Worm (Caenorhabditis elegans) whole organism, L1 larva: Measurements from ENCODE around the gene T07E3.2.

Experiments
- C04F5.9 ChIP-seq: sonication (generic microtip); optimal IDR thresholded peaks from 2 replicates; lab custom pipeline; 2016; ENCODE audit warnings: missing genetic modification characterization, missing compliant biosample characterization
- C16A3.4 ChIP-seq: fragments of 150-350 bp; optimal IDR thresholded peaks from 2 replicates; lab custom pipeline; 2014; ENCODE audit warnings: missing biosample characterization, missing genetic modification characterization
- Y116A8C.19 ChIP-seq: sonication (generic microtip); optimal IDR thresholded peaks from 2 replicates; lab custom pipeline; 2016; ENCODE audit warnings: missing compliant biosample characterization, missing genetic modification characterization, borderline replicate concordance
- aly-2 ChIP-seq: fragments of 150-350 bp; optimal IDR thresholded peaks from 2 replicates; lab custom pipeline; 2014; ENCODE audit warnings: missing biosample characterization, missing genetic modification characterization
- blmp-1 ChIP-seq: fragments of 150-350 bp; optimal IDR thresholded peaks from 2 replicates; lab custom pipeline; 2014; ENCODE audit warnings: missing biosample characterization, missing genetic modification characterization
- dpl-1 ChIP-seq, 3 experiments: fragments of 150-350 bp in 2 of 3; sonication (generic microtip) in 1 of 3; optimal IDR thresholded peaks; 2 replicates each; lab custom pipeline; 2014 to 2017; ENCODE audit warnings: missing biosample characterization in 3 of 3, missing genetic modification characterization in 3 of 3, missing genetic modification reagents in 3 of 3
- dsc-1 ChIP-seq: sonication (generic microtip); optimal IDR thresholded peaks from 2 replicates; lab custom pipeline; 2016; ENCODE audit warnings: mild to moderate bottlenecking, missing genetic modification characterization, missing compliant biosample characterization
- efl-1 ChIP-seq, 4 experiments: fragments of 150-350 bp; optimal IDR thresholded peaks in 3 of 4; peaks in 1 of 4; 1 replicate in 1 of 4; 2 replicates in 3 of 4; lab custom pipeline; 2014; ENCODE audit warnings: missing biosample characterization in 2 of 4, missing genetic modification characterization in 2 of 4, missing genetic modification reagents in 2 of 4
- egl-13 ChIP-seq: sonication (generic microtip); optimal IDR thresholded peaks from 2 replicates; lab custom pipeline; 2016; ENCODE audit warnings: missing genotype, missing genetic modification reagents, missing genetic modification characterization, missing compliant biosample characterization
- elt-2 ChIP-seq: sonication (generic microtip); optimal IDR thresholded peaks from 2 replicates; lab custom pipeline; 2016; ENCODE audit warnings: missing genetic modification characterization, mild to moderate bottlenecking, inconsistent platforms, missing compliant biosample characterization, missing genetic modification reagents
- elt-3 ChIP-seq, 6 experiments: fragments of 150-350 bp in 1 of 6; sonication (generic microtip); optimal IDR thresholded peaks; 2 replicates each; lab custom pipeline; 2017 to 2018; ENCODE audit warnings: missing biosample characterization in 6 of 6, missing genetic modification characterization in 6 of 6, inconsistent platforms in 1 of 6
- fkh-4 ChIP-seq: sonication (generic microtip); optimal IDR thresholded peaks from 2 replicates; lab custom pipeline; 2016; ENCODE audit warnings: missing compliant biosample characterization, missing genetic modification characterization, borderline replicate concordance
- fkh-8 ChIP-seq: sonication (generic microtip); optimal IDR thresholded peaks from 2 replicates; lab custom pipeline; 2016; ENCODE audit warnings: mild to moderate bottlenecking, missing genetic modification characterization, missing compliant biosample characterization
- hlh-17 ChIP-seq: fragments of 200-800 bp; sonication (Bioruptor generic); optimal IDR thresholded peaks from 2 replicates; lab custom pipeline; 2018; ENCODE audit warnings: missing genetic modification characterization, mild to moderate bottlenecking, missing compliant biosample characterization, moderate library complexity, borderline replicate concordance
- hpl-2 ChIP-seq: fragments of 150-350 bp; optimal IDR thresholded peaks from 2 replicates; lab custom pipeline; 2014; ENCODE audit warnings: missing biosample characterization, missing genetic modification reagents, missing genetic modification characterization
- irx-1 ChIP-seq: sonication (generic microtip); optimal IDR thresholded peaks from 2 replicates; lab custom pipeline; 2016; ENCODE audit warnings: missing genetic modification characterization, missing compliant biosample characterization
- isw-1 ChIP-seq: fragments of 200-800 bp; sonication (Bioruptor generic); IDR thresholded peaks from 2 replicates; pipeline ENCODE4 v1.3.6; 2022; ENCODE audit warnings: missing genetic modification characterization, missing compliant biosample characterization
- jun-1 ChIP-seq: fragments of 150-350 bp; optimal IDR thresholded peaks from 2 replicates; lab custom pipeline; 2014; ENCODE audit warnings: missing biosample characterization, missing genetic modification reagents, missing genetic modification characterization
- lin-15B ChIP-seq: fragments of 150-350 bp; sonication (generic microtip); optimal IDR thresholded peaks from 3 replicates; lab custom pipeline; 2014; ENCODE audit warnings: missing biosample characterization, missing genetic modification characterization
- lin-35 ChIP-seq, 2 experiments: fragments of 150-350 bp; optimal IDR thresholded peaks; 2 replicates each; lab custom pipeline; 2014; ENCODE audit warnings: missing biosample characterization in 2 of 2, missing genetic modification characterization in 2 of 2, missing genetic modification reagents in 2 of 2
- lin-39 ChIP-seq: fragments of 150-350 bp; optimal IDR thresholded peaks from 2 replicates; lab custom pipeline; 2014; ENCODE audit warnings: missing biosample characterization, missing genetic modification reagents, missing genetic modification characterization
- lir-3 ChIP-seq: sonication (generic microtip); optimal IDR thresholded peaks from 2 replicates; lab custom pipeline; 2016; ENCODE audit warnings: mild to moderate bottlenecking, missing genetic modification characterization, moderate library complexity, missing compliant biosample characterization; ENCODE audit not compliant: poor library complexity
- mab-9 ChIP-seq: fragments of 200-800 bp; sonication (Bioruptor generic); IDR thresholded peaks from 2 replicates; pipeline ENCODE4 v1.3.6; 2022; ENCODE audit warnings: missing genetic modification reagents, missing genetic modification characterization, missing compliant biosample characterization
- mep-1 ChIP-seq: fragments of 150-350 bp; optimal IDR thresholded peaks from 2 replicates; lab custom pipeline; 2014; ENCODE audit warnings: missing biosample characterization, missing genetic modification characterization
- nhr-12 ChIP-seq: sonication (generic microtip); optimal IDR thresholded peaks from 2 replicates; lab custom pipeline; 2017; ENCODE audit warnings: missing biosample characterization, missing genetic modification characterization
- nhr-20 ChIP-seq: sonication (generic microtip); optimal IDR thresholded peaks from 2 replicates; lab custom pipeline; 2016; ENCODE audit warnings: mild to moderate bottlenecking, missing genetic modification characterization, missing compliant biosample characterization
- nhr-28 ChIP-seq: fragments of 150-350 bp; optimal IDR thresholded peaks from 2 replicates; lab custom pipeline; 2014; ENCODE audit warnings: missing biosample characterization, missing genetic modification characterization
- nhr-47 ChIP-seq: sonication (generic microtip); optimal IDR thresholded peaks from 2 replicates; lab custom pipeline; 2016; ENCODE audit warnings: mild to moderate bottlenecking, missing genetic modification characterization, moderate library complexity, missing compliant biosample characterization
- nhr-77 ChIP-seq: fragments of 150-350 bp; optimal IDR thresholded peaks from 2 replicates; lab custom pipeline; 2014; ENCODE audit warnings: missing biosample characterization, missing genetic modification characterization
- nhr-84 ChIP-seq: sonication (generic microtip); optimal IDR thresholded peaks from 2 replicates; lab custom pipeline; 2017; ENCODE audit warnings: missing biosample characterization, missing genetic modification characterization
- nhr-85 ChIP-seq: sonication (generic microtip); peaks from one replicate; lab custom pipeline; 2016; ENCODE audit warnings: missing genetic modification characterization, inconsistent platforms, missing compliant biosample characterization
- nhr-90 ChIP-seq: sonication (generic microtip); optimal IDR thresholded peaks from 2 replicates; lab custom pipeline; 2016; ENCODE audit warnings: mild to moderate bottlenecking, missing genetic modification characterization, missing compliant biosample characterization; ENCODE audit not compliant: poor library complexity
- pax-3 ChIP-seq: fragments of 200-800 bp; sonication (Bioruptor generic); optimal IDR thresholded peaks from 2 replicates; lab custom pipeline; 2018; ENCODE audit warnings: mild to moderate bottlenecking, missing genetic modification characterization, moderate library complexity, missing compliant biosample characterization
- pqm-1 ChIP-seq: sonication (generic microtip); optimal IDR thresholded peaks from 3 replicates; lab custom pipeline; 2017; ENCODE audit warnings: missing biosample characterization, missing genetic modification characterization
- rnt-1 ChIP-seq: sonication (generic microtip); optimal IDR thresholded peaks from 2 replicates; lab custom pipeline; 2016; ENCODE audit warnings: mild to moderate bottlenecking, missing genetic modification characterization, moderate library complexity, missing compliant biosample characterization
- sptf-1 ChIP-seq: fragments of 150-350 bp; optimal IDR thresholded peaks from 2 replicates; lab custom pipeline; 2014; ENCODE audit warnings: missing biosample characterization, missing genetic modification characterization
- swsn-7 ChIP-seq: sonication (generic microtip); optimal IDR thresholded peaks from 2 replicates; lab custom pipeline; 2016; ENCODE audit warnings: missing genetic modification characterization, missing compliant biosample characterization
- tlp-1 ChIP-seq: fragments of 150-350 bp; optimal IDR thresholded peaks from 2 replicates; lab custom pipeline; 2014; ENCODE audit warnings: missing biosample characterization, missing genetic modification characterization
- unc-130 ChIP-seq: fragments of 150-350 bp; optimal IDR thresholded peaks from 2 replicates; lab custom pipeline; 2017; ENCODE audit warnings: missing biosample characterization, missing genetic modification characterization, inconsistent platforms
- vab-15 ChIP-seq: sonication (generic microtip); optimal IDR thresholded peaks from 2 replicates; lab custom pipeline; 2017; ENCODE audit warnings: missing genotype, mild to moderate bottlenecking, missing genetic modification characterization, missing compliant biosample characterization
- zag-1 ChIP-seq: fragments of 150-350 bp; optimal IDR thresholded peaks from 2 replicates; lab custom pipeline; 2014; ENCODE audit warnings: missing biosample characterization, missing genetic modification characterization
- zip-4 ChIP-seq: fragments of 200-800 bp; sonication (Bioruptor generic); optimal IDR thresholded peaks from 2 replicates; lab custom pipeline; 2018; ENCODE audit warnings: mild to moderate bottlenecking, missing genetic modification characterization, moderate library complexity, missing compliant biosample characterization
- ztf-11 ChIP-seq, 2 experiments: sonication (generic microtip); optimal IDR thresholded peaks; 2 replicates each; lab custom pipeline; 2016 to 2017; ENCODE audit warnings: missing genetic modification characterization in 2 of 2, missing biosample characterization in 1 of 2, missing compliant biosample characterization in 1 of 2
- ztf-4 ChIP-seq: fragments of 150-350 bp; optimal IDR thresholded peaks from 2 replicates; lab custom pipeline; 2014; ENCODE audit warnings: missing biosample characterization, missing genetic modification characterization

The T07E3.2 gene

DNA sequence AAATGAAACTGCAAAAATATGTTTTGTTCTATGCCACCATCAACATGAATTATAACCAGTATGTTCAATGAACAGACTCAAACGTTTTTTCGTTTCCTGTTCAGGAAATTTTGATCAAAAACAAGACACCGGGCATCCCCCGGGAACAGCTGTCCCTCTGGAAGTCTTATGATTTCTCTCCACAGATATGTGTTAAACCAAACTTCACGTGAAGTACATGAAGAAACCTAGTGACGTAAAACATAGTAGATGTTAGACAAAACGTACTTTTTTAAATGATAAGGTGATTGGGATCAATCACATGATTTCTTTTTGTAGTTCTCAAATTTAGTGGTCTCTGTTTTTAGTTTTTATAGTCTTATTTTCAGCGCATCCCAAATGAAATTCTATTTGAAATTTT lies 8.0 kb upstream of the T07E3.2 start (continued):
- TF ChIP-seq efl-1 (optimal IDR thresholded peaks at IDR 0.05; lab: Kevin White, UChicago) (peak; percentile 9 to 21), efl-1 (GFP tag; optimal IDR thresholded peaks at IDR 0.05 in 1 of 2; lab: Kevin White, UChicago) (peak in 1 of 2 experiments; percentile 11), ztf-4 (tag; lab: Kevin White, UChicago) (peak; percentile 40), nhr-47 (peak; percentile 44), fkh-8 (tag; lab: Kevin White, UChicago) (no peak), swsn-7 (tag; lab: Kevin White, UChicago) (peak; percentile 12), dpl-1 (GFP tag; optimal IDR thresholded peaks at IDR 0.05; lab: Kevin White, UChicago) (peak in 2 of 3 experiments; percentile 10 to 31), blmp-1 (tag; lab: Kevin White, UChicago) (peak; percentile 48), C04F5.9 (tag; lab: Kevin White, UChicago) (no peak), C16A3.4 (tag; lab: Kevin White, UChicago) (no peak), nhr-84 (tag; lab: Kevin White, UChicago) (no peak), lin-39 (tag; lab: Kevin White, UChicago) (peak; percentile 29), nhr-20 (tag; lab: Kevin White, UChicago) (peak; percentile 83), rnt-1 (peak; percentile 63), lir-3 (peak; percentile 4)

DNA sequence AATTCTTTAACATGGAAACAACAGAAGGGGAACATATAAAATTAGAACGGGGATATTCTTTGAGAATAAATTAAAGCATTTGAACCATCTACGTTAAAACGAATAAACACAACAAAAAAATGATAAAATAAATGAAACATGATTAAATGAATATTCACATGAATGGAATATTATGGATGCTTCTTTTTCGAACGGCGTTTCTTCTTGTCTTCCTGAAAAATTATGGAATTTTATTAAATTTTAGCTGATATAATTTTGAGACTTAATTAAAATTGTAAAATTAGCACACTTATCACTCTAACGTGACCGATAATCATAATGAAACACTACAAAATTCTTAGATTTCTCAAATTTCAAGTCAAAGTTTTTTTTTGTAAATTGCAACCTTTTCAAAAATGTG lies 5.9 kb upstream of the T07E3.2 start:
- TF ChIP-seq pqm-1 (tag; lab: Kevin White, UChicago) (no peak), unc-130 (tag; lab: Kevin White, UChicago) (no peak), lin-39 (tag; lab: Kevin White, UChicago) (peak; percentile 26), elt-3 (tag; optimal IDR thresholded peaks at IDR 0.05; lab: Kevin White, UChicago) (no peak), lir-3 (no peak), nhr-77 (tag; lab: Kevin White, UChicago) (no peak), aly-2 (tag; lab: Kevin White, UChicago) (peak; percentile 51)

DNA sequence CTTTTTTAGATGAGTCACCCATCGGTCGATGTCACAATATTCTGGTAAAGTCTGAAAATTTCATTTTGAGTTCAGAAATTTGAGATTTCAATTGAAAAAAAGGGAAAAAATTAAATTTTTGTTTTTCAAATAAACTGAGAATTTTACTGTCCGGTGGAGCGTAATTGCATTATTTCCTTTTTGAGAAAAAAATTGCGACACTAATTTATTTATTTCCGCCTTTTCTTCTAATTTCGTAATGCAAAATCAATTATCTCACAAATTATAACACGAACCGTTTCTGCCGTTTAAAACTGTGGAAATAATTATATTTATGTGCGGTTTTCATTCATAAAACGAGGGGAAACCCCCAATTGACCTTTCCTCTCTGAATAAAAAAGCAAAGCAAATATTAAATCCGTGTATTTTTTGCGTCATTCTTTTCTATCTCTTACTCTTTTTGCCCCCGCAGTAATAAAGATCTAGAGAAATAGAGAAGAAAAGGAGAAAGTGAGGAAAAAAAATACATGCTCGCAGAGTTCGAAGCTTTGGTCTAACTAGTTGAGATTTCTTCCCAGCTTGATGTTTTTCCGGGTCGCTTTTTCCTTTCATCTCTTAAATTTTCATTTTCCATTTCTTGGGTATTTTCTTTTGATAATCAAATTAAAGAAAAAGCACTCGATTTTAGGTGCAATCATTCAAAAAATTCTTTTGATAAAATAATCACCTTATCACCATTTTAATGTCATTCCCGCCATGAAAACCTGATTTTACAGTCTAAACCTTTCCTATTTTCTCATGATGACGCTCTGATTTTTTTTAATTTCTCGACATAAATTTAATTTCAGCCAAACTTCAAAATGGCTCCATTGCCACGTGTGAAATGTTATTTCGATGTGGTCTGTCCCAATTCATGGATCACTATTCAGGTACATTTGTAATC lies 3.2 kb upstream of the T07E3.2 start, which contains the start of the genes brc-2 and T07E3.3:
TSS of gene brc-2 (minus strand) at position 51 of the 922 bp plus-strand sequence.
TSS of gene T07E3.3 (plus strand) at position 822 of the 922 bp plus-strand sequence.
- TF ChIP-seq pqm-1 (tag; lab: Kevin White, UChicago) (no peak), C16A3.4 (tag; lab: Kevin White, UChicago) (no peak), ztf-11 (tag; optimal IDR thresholded peaks at IDR 0.05; lab: Kevin White, UChicago) (no peak), hlh-17 (no peak), isw-1 (GFP tag; lab: Robert Waterston, UW) (no peak), nhr-85 (tag; lab: Kevin White, UChicago) (peak; percentile 43), sptf-1 (tag; lab: Kevin White, UChicago) (no peak), dpl-1 (GFP tag; optimal IDR thresholded peaks at IDR 0.05; lab: Kevin White, UChicago) (no peak), fkh-8 (tag; lab: Kevin White, UChicago) (no peak), zag-1 (tag; lab: Kevin White, UChicago) (no peak), mab-9 (GFP tag; lab: Robert Waterston, UW) (no peak), hpl-2 (GFP tag; lab: Kevin White, UChicago) (no peak), aly-2 (tag; lab: Kevin White, UChicago) (no peak), zip-4 (no peak), mep-1 (no peak), tlp-1 (no peak), pax-3 (tag; lab: Kevin White, UChicago) (no peak), C04F5.9 (tag; lab: Kevin White, UChicago) (no peak), nhr-84 (tag; lab: Kevin White, UChicago) (no peak), rnt-1 (no peak), vab-15 (tag; lab: Kevin White, UChicago) (no peak), nhr-12 (no peak), lir-3 (no peak), Y116A8C.19 (tag; lab: Kevin White, UChicago) (no peak), lin-15B (tag; lab: Kevin White, UChicago) (no peak), fkh-4 (tag; lab: Kevin White, UChicago) (no peak), nhr-90 (tag; lab: Kevin White, UChicago) (no peak), blmp-1 (tag; lab: Kevin White, UChicago) (peak; percentile 27), egl-13 (no peak), nhr-28 (tag; lab: Kevin White, UChicago) (no peak), jun-1 (no peak), lin-35 (GFP tag; optimal IDR thresholded peaks at IDR 0.05; lab: Kevin White, UChicago) (peak in 1 of 2 experiments; percentile 17), irx-1 (no peak), dsc-1 (peak; percentile 31), elt-2 (tag; lab: Kevin White, UChicago) (peak; percentile 19)
